Fruit fly (Drosophila melanogaster): ENCODE data around the gene Xport-B.

The Xport-B gene

dm6 chr3R:19909541-19910182 lies 5.5 kb downstream of the Xport-B start:
- no peak for TF ChIP-seq dsx (GFP tag; optimal IDR thresholded peaks at IDR 0.05; ENCODE audit: poor library complexity, severe bottlenecking)
- no peak for TF ChIP-seq dac (GFP tag; optimal IDR thresholded peaks at IDR 0.05)
- TF ChIP-seq CG10631 (GFP tag; optimal IDR thresholded peaks at IDR 0.05), result no peak
- TF ChIP-seq fd59A (GFP tag; optimal IDR thresholded peaks at IDR 0.05), result no peak
- no peak for TF ChIP-seq acj6 (GFP tag; optimal IDR thresholded peaks at IDR 0.05)
- peak; percentile 7 for TF ChIP-seq Eip78C (GFP tag)
- no peak for TF ChIP-seq Smox (GFP tag; optimal IDR thresholded peaks at IDR 0.05)
- TF ChIP-seq CG9139 (GFP tag; optimal IDR thresholded peaks at IDR 0.05), result no peak
- TF ChIP-seq CG32006 (GFP tag; optimal IDR thresholded peaks at IDR 0.05), result no peak
- no peak for TF ChIP-seq CG6808 (GFP tag; optimal IDR thresholded peaks at IDR 0.05)
- no peak for TF ChIP-seq CG8119 (GFP tag; IDR thresholded peaks at IDR 0.05)
- TF ChIP-seq topi (GFP tag; optimal IDR thresholded peaks at IDR 0.05), result no peak
- TF ChIP-seq vri (GFP tag; optimal IDR thresholded peaks at IDR 0.05), result peak; percentile 62
- TF ChIP-seq fd85E (GFP tag; optimal IDR thresholded peaks at IDR 0.05), result no peak
- no peak for TF ChIP-seq lz (GFP tag; optimal IDR thresholded peaks at IDR 0.05)
- no peak for TF ChIP-seq CG8632 (GFP tag; optimal IDR thresholded peaks at IDR 0.05)
- TF ChIP-seq CG7368 (GFP tag; optimal IDR thresholded peaks at IDR 0.05), result no peak
- peak; percentile 79 for TF ChIP-seq svp (GFP tag)
- TF ChIP-seq CG11902 (GFP tag; optimal IDR thresholded peaks at IDR 0.05), result no peak
- TF ChIP-seq CG6163 (GFP tag; IDR thresholded peaks at IDR 0.05), result 0 out of 3 replicates have a peak, but pooled peaks have one; percentile 9
- no peak for TF ChIP-seq CG6854 (GFP tag; optimal IDR thresholded peaks at IDR 0.05)
- no peak for TF ChIP-seq Gug (GFP tag; IDR thresholded peaks at IDR 0.05)
- no peak for TF ChIP-seq Ets21C (GFP tag; optimal IDR thresholded peaks at IDR 0.05)
- peak; percentile 4 for TF ChIP-seq Sox14 (GFP tag; optimal IDR thresholded peaks at IDR 0.05)
- no peak for TF ChIP-seq OdsH (GFP tag; optimal IDR thresholded peaks at IDR 0.05)
- no peak for TF ChIP-seq net (GFP tag; optimal IDR thresholded peaks at IDR 0.05)

dm6 chr3R:19908863-19909343 lies 6.3 kb downstream of the Xport-B start:
- TF ChIP-seq CG1621 (tag; optimal IDR thresholded peaks at IDR 0.05) (peak; percentile 82), CG11762 (GFP tag; optimal IDR thresholded peaks at IDR 0.05; ENCODE audit: insufficient read depth) (peak; percentile 74), Gug (GFP tag; IDR thresholded peaks at IDR 0.05) (peak; percentile 70), Sox15 (GFP tag; optimal IDR thresholded peaks at IDR 0.05) (peak; percentile 88), lz (GFP tag; optimal IDR thresholded peaks at IDR 0.05) (peak; percentile 88), CG6808 (GFP tag; optimal IDR thresholded peaks at IDR 0.05) (peak; percentile 53), CG3919 (GFP tag; optimal IDR thresholded peaks at IDR 0.05) (peak; percentile 88), Sox102F (GFP tag; optimal IDR thresholded peaks at IDR 0.05) (peak; percentile 87), CG11294 (GFP tag; IDR thresholded peaks at IDR 0.05) (peak; percentile 51; the same call in 1 of the 2 replicates), fd59A (GFP tag; optimal IDR thresholded peaks at IDR 0.05) (peak; percentile 59), CG8119 (GFP tag; IDR thresholded peaks at IDR 0.05) (peak; percentile 80), acj6 (GFP tag; optimal IDR thresholded peaks at IDR 0.05) (peak; percentile 86), CG16779 (tag; optimal IDR thresholded peaks at IDR 0.05) (peak; percentile 57), Eip93F (GFP tag; optimal IDR thresholded peaks at IDR 0.05) (no peak), CG8319 (GFP tag; optimal IDR thresholded peaks at IDR 0.05) (peak; percentile 74), Hr4 (GFP tag; optimal IDR thresholded peaks at IDR 0.05) (peak; percentile 86), pdm3 (GFP tag; optimal IDR thresholded peaks at IDR 0.05) (peak; percentile 86), CG8632 (GFP tag; optimal IDR thresholded peaks at IDR 0.05) (peak; percentile 81), cyc (GFP tag; optimal IDR thresholded peaks at IDR 0.05) (peak; percentile 81), CG9139 (GFP tag; optimal IDR thresholded peaks at IDR 0.05) (no peak), topi (GFP tag; optimal IDR thresholded peaks at IDR 0.05) (peak; percentile 81), Ets96B (tag; optimal IDR thresholded peaks at IDR 0.05) (peak; percentile 69), OdsH (GFP tag; optimal IDR thresholded peaks at IDR 0.05) (peak; percentile 87), CG6276 (GFP tag; optimal IDR thresholded peaks at IDR 0.05) (peak; percentile 77), CG4318 (GFP tag; optimal IDR thresholded peaks at IDR 0.05) (peak; percentile 63), Blimp-1 (GFP tag; optimal IDR thresholded peaks at IDR 0.05) (peak; percentile 42), Ets21C (GFP tag; optimal IDR thresholded peaks at IDR 0.05) (peak; percentile 84), CG3032 (tag; optimal IDR thresholded peaks at IDR 0.05) (peak; percentile 52), fkh (GFP tag; optimal IDR thresholded peaks at IDR 0.05) (peak; percentile 14), CG6854 (GFP tag; optimal IDR thresholded peaks at IDR 0.05) (peak; percentile 30), achi (GFP tag; optimal IDR thresholded peaks at IDR 0.05) (peak; percentile 84), fd85E (GFP tag; optimal IDR thresholded peaks at IDR 0.05) (peak; percentile 65), spab (GFP tag; optimal IDR thresholded peaks at IDR 0.05) (peak; percentile 54), CG6792 (GFP tag; optimal IDR thresholded peaks at IDR 0.05) (peak; percentile 89), CG10631 (GFP tag; optimal IDR thresholded peaks at IDR 0.05) (peak; percentile 82)
